Fruit fly (Drosophila melanogaster) whole organism, pupa: ENCODE measurements around the gene TwdlZ.

Experiments
- CG4496 ChIP-seq: fragments of 200-800 bp; sonication (Bioruptor generic); IDR thresholded peaks from 3 replicates; pipeline ENCODE4 v1.3.6; 2022; ENCODE audit warnings: missing biosample characterization, missing genetic modification characterization
- D1 ChIP-seq: fragments of 200-800 bp; sonication (Bioruptor generic); optimal IDR thresholded peaks from 2 replicates; lab custom pipeline; 2018; ENCODE audit warnings: missing biosample characterization, mild to moderate bottlenecking, missing genetic modification characterization, moderate library complexity

DNA sequence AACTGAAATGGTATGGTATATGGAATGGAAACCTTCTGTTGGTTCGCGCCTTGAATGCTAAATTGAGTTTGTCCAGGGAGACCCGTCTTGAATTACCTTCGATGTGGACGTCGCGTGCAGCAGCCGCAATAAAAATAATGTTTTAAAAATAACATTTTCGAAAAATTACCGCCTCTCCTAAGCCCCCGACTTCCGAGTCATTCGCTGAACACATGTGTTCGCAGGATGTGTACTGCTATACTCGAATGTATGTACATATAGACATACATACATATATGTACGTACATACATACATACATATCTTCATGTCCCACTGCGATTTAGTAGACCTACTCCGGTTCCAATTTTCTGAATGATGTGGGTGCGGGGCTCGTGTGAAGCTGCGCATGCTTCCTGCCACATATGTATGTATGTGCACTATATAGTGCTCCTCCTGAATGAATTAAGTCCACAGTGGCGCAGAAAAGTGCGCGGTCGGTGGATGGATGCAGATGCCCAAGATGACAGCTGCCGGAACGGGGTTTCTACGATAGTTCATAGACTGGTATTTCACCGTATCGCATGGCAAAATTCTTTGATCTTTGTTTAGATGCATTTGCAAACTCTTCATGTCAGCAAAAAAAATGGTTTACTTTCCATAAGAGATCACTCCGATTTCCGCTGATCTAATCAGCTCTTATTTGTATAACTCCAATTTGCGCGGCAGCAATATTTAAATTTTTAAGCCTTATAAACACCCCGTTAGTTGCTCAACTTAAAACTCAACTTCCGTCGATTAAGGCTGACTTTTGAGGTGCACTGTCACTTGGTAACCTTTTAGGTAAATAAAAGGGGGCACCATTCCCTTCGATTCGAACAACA, 36.5 kb downstream of the TwdlZ start:
- no peak for TF ChIP-seq CG4496 (GFP tag; lab: Robert Waterston, UW)
- TF ChIP-seq D1 (tag; lab: Kevin White, UChicago), result no peak
